Fruit fly (Drosophila melanogaster): ENCODE measurements around the gene CG34332.

The CG34332 gene

dm6 chrX:20173464-20173995 is 32.7 kb downstream of the CG34332 start, which contains the start of gene AnxB10:
Gene AnxB10, minus strand, starts transcription at chrX:20173514.
- TF ChIP-seq topi (GFP tag; optimal IDR thresholded peaks at IDR 0.05): peak; percentile 96
- peak; percentile 95 for TF ChIP-seq acj6 (GFP tag; optimal IDR thresholded peaks at IDR 0.05)
- TF ChIP-seq CG9139 (GFP tag; optimal IDR thresholded peaks at IDR 0.05): peak; percentile 88
- peak; percentile 95 for TF ChIP-seq CG15336 (GFP tag; IDR thresholded peaks at IDR 0.05)
- TF ChIP-seq net (GFP tag; optimal IDR thresholded peaks at IDR 0.05): peak; percentile 96
- peak; percentile 95 for TF ChIP-seq CG8632 (GFP tag; optimal IDR thresholded peaks at IDR 0.05)
- TF ChIP-seq lz (GFP tag; optimal IDR thresholded peaks at IDR 0.05): peak; percentile 96
- TF ChIP-seq CG8119 (GFP tag; IDR thresholded peaks at IDR 0.05): peak; percentile 94
- TF ChIP-seq esn (GFP tag; optimal IDR thresholded peaks at IDR 0.05): peak; percentile 96
- peak; percentile 88 for TF ChIP-seq CG6854 (GFP tag; optimal IDR thresholded peaks at IDR 0.05)
- peak; percentile 97 for TF ChIP-seq pdm3 (GFP tag; optimal IDR thresholded peaks at IDR 0.05)
- TF ChIP-seq fd85E (GFP tag; optimal IDR thresholded peaks at IDR 0.05): peak; percentile 81
- TF ChIP-seq Gug (GFP tag; IDR thresholded peaks at IDR 0.05): peak; percentile 90
- TF ChIP-seq Hr38 (GFP tag; optimal IDR thresholded peaks at IDR 0.05): peak; percentile 32
- peak; percentile 93 for TF ChIP-seq CG6276 (GFP tag; optimal IDR thresholded peaks at IDR 0.05)
- peak; percentile 88 for TF ChIP-seq CG11294 (GFP tag; IDR thresholded peaks at IDR 0.05)
- TF ChIP-seq CG3919 (GFP tag; optimal IDR thresholded peaks at IDR 0.05): peak; percentile 96
- TF ChIP-seq CG32006 (GFP tag; optimal IDR thresholded peaks at IDR 0.05): peak; percentile 97
- peak; percentile 81 for TF ChIP-seq CG1621 (tag; optimal IDR thresholded peaks at IDR 0.05)
- no peak for TF ChIP-seq fkh (GFP tag; optimal IDR thresholded peaks at IDR 0.05)
- TF ChIP-seq dsx (GFP tag; optimal IDR thresholded peaks at IDR 0.05; ENCODE audit: poor library complexity, severe bottlenecking): peak; percentile 84
- peak; percentile 95 for TF ChIP-seq CG10669 (GFP tag; optimal IDR thresholded peaks at IDR 0.05)
- peak; percentile 94 for TF ChIP-seq Sox15 (GFP tag; optimal IDR thresholded peaks at IDR 0.05)
- TF ChIP-seq Ets21C (GFP tag; optimal IDR thresholded peaks at IDR 0.05): peak; percentile 92
- peak; percentile 93 for TF ChIP-seq CG7368 (GFP tag; optimal IDR thresholded peaks at IDR 0.05)
- peak; percentile 87 for TF ChIP-seq CG16779 (tag; optimal IDR thresholded peaks at IDR 0.05)
- TF ChIP-seq Eip78C (GFP tag): peak; percentile 99
- peak; percentile 94 for TF ChIP-seq CG6808 (GFP tag; optimal IDR thresholded peaks at IDR 0.05)
- peak; percentile 94 for TF ChIP-seq CG11902 (GFP tag; optimal IDR thresholded peaks at IDR 0.05)
- peak; percentile 83 for TF ChIP-seq Blimp-1 (GFP tag; optimal IDR thresholded peaks at IDR 0.05)
- peak; percentile 94 for TF ChIP-seq Smox (GFP tag; optimal IDR thresholded peaks at IDR 0.05)
- TF ChIP-seq CG6792 (GFP tag; optimal IDR thresholded peaks at IDR 0.05): peak; percentile 97
- peak; percentile 94 for TF ChIP-seq cyc (GFP tag; optimal IDR thresholded peaks at IDR 0.05)
- TF ChIP-seq Ets96B (tag; optimal IDR thresholded peaks at IDR 0.05): peak; percentile 92
- peak; percentile 94 for TF ChIP-seq Sox102F (GFP tag; optimal IDR thresholded peaks at IDR 0.05)
- TF ChIP-seq Eip75B (GFP tag; optimal IDR thresholded peaks at IDR 0.05): peak; percentile 95
- peak; percentile 93 for TF ChIP-seq Hr4 (GFP tag; optimal IDR thresholded peaks at IDR 0.05)
- TF ChIP-seq CG34406 (GFP tag; optimal IDR thresholded peaks at IDR 0.05): peak; percentile 95
- TF ChIP-seq CG4318 (GFP tag; optimal IDR thresholded peaks at IDR 0.05): peak; percentile 90
- TF ChIP-seq OdsH (GFP tag; optimal IDR thresholded peaks at IDR 0.05): peak; percentile 96
- peak; percentile 93 for TF ChIP-seq CG3032 (tag; optimal IDR thresholded peaks at IDR 0.05)
- peak; percentile 87 for TF ChIP-seq vri (GFP tag; optimal IDR thresholded peaks at IDR 0.05)
- TF ChIP-seq CG6163 (GFP tag; IDR thresholded peaks at IDR 0.05): peak; percentile 89
- TF ChIP-seq fd59A (GFP tag; optimal IDR thresholded peaks at IDR 0.05): peak; percentile 91
- peak; percentile 90 for TF ChIP-seq spab (GFP tag; optimal IDR thresholded peaks at IDR 0.05)
- peak; percentile 94 for TF ChIP-seq CG11762 (GFP tag; optimal IDR thresholded peaks at IDR 0.05; ENCODE audit: insufficient read depth)
- peak; percentile 95 for TF ChIP-seq CG31627 (GFP tag; optimal IDR thresholded peaks at IDR 0.05)
- TF ChIP-seq Lpt (GFP tag; optimal IDR thresholded peaks at IDR 0.05): peak; percentile 91
- TF ChIP-seq salr (GFP tag; optimal IDR thresholded peaks at IDR 0.05): peak; percentile 69 to 94
- TF ChIP-seq eg (GFP tag; IDR thresholded peaks at IDR 0.05): peak; percentile 86; the same call in 2 of the 3 replicates
- TF ChIP-seq svp (GFP tag): peak; percentile 98
- TF ChIP-seq achi (GFP tag; optimal IDR thresholded peaks at IDR 0.05): peak; percentile 94
